Worm (Caenorhabditis elegans) whole organism, young adult: Measurements from ENCODE around the gene K08H10.10.

ENCODE experiments used
- B0019.2 ChIP-seq: fragments of 200-800 bp; sonication (Bioruptor generic); conservative IDR thresholded peaks from 2 replicates; pipeline ENCODE4 v1.3.6; 2022; ENCODE audit warnings: missing genetic modification reagents, missing genetic modification characterization, missing compliant biosample characterization
- C06A6.2 ChIP-seq: fragments of 200-800 bp; sonication (Bioruptor generic); conservative IDR thresholded peaks from 2 replicates; pipeline ENCODE4 v1.3.6; 2022; ENCODE audit warnings: missing genetic modification characterization, missing compliant biosample characterization
- F33H1.4 ChIP-seq: fragments of 200-800 bp; sonication (Bioruptor generic); IDR thresholded peaks from 2 replicates; pipeline ENCODE4 v1.3.6; 2022; ENCODE audit warnings: missing genetic modification reagents, missing genetic modification characterization, missing compliant biosample characterization
- Y53F4B.3 ChIP-seq: fragments of 200-800 bp; sonication (Bioruptor generic); IDR thresholded peaks from 2 replicates; pipeline ENCODE4 v1.3.6; 2022; ENCODE audit warnings: missing genetic modification reagents, missing genetic modification characterization, missing compliant biosample characterization
- atf-7 ChIP-seq: sonication (generic microtip); optimal IDR thresholded peaks from 2 replicates; lab custom pipeline; 2017; ENCODE audit warnings: mild to moderate bottlenecking, missing genetic modification characterization, missing compliant biosample characterization
- efl-1 ChIP-seq: fragments of 150-350 bp; optimal IDR thresholded peaks from 2 replicates; lab custom pipeline; 2014; ENCODE audit warnings: missing biosample characterization, missing genetic modification reagents, missing genetic modification characterization
- hrde-1 ChIP-seq: sonication (generic microtip); optimal IDR thresholded peaks from 2 replicates; lab custom pipeline; 2016; ENCODE audit warnings: missing genetic modification characterization, mild to moderate bottlenecking, missing compliant biosample characterization, moderate library complexity, missing genotype, missing genetic modification reagents, borderline replicate concordance
- nhr-80 ChIP-seq: sonication (generic microtip); optimal IDR thresholded peaks from 2 replicates; lab custom pipeline; 2016; ENCODE audit warnings: missing genetic modification characterization, missing compliant biosample characterization
- pbrm-1 ChIP-seq: fragments of 200-800 bp; sonication (Bioruptor generic); IDR thresholded peaks from 2 replicates; pipeline ENCODE4 v1.3.6; 2022; ENCODE audit warnings: missing genetic modification reagents, missing genetic modification characterization, missing compliant biosample characterization
- pha-4 ChIP-seq: fragments of 150-350 bp; sonication (generic microtip); optimal IDR thresholded peaks from 2 replicates; lab custom pipeline; 2014; ENCODE audit warnings: missing biosample characterization, missing genetic modification reagents, missing genetic modification characterization
- snpc-1.3 ChIP-seq: sonication (generic microtip); optimal IDR thresholded peaks from 2 replicates; lab custom pipeline; 2017; ENCODE audit warnings: missing genetic modification characterization, mild to moderate bottlenecking, missing compliant biosample characterization, antibody characterized with exemption, moderate library complexity, missing genotype, missing genetic modification reagents; ENCODE audit not compliant: insufficient read depth
- snpc-4 ChIP-seq, 5 experiments: fragments of 150-350 bp in 1 of 5; sonication (generic microtip) in 4 of 5; optimal IDR thresholded peaks; 2 replicates each; lab custom pipeline; 2014 to 2018; ENCODE audit warnings: missing genetic modification characterization in 5 of 5, missing biosample characterization in 3 of 5, antibody characterized with exemption in 2 of 5, mild to moderate bottlenecking in 2 of 5, missing compliant biosample characterization in 2 of 5, missing genotype in 2 of 5, moderate library complexity in 2 of 5, missing genetic modification reagents in 1 of 5
- unc-62 ChIP-seq: fragments of 150-350 bp; optimal IDR thresholded peaks from 2 replicates; lab custom pipeline; 2014; ENCODE audit warnings: missing biosample characterization, missing genetic modification reagents, missing genetic modification characterization

- TF ChIP-seq pbrm-1 (GFP tag; lab: Robert Waterston, UW) (0 out of 2 replicates have a peak, but pooled peaks have one; percentile 36), pha-4 (tag; lab: Kevin White, UChicago) (peak; percentile 62), Y53F4B.3 (GFP tag; lab: Robert Waterston, UW) (no peak), atf-7 (tag; lab: Kevin White, UChicago) (peak; percentile 38), nhr-80 (peak; percentile 76), snpc-1.3 (tag; lab: Kevin White, UChicago) (no peak), F33H1.4 (GFP tag; lab: Robert Waterston, UW) (no peak), unc-62 (GFP tag; lab: Kevin White, UChicago) (no peak), hrde-1 (tag; lab: Kevin White, UChicago) (no peak), C06A6.2 (GFP tag; lab: Robert Waterston, UW) (0 out of 2 replicates have a peak, but pooled peaks have one; percentile 15), efl-1 (no peak), snpc-4 (GFP tag; optimal IDR thresholded peaks at IDR 0.05; lab: Kevin White, UChicago) (no peak), snpc-4 (tag; optimal IDR thresholded peaks at IDR 0.05; lab: Kevin White, UChicago) (peak in 2 of 4 experiments; percentile 31 to 48), B0019.2 (no peak)
Observed at ce11 chrV:10039837-10040236, 39.0 kb downstream of the K08H10.10 start.
